Worm (Caenorhabditis elegans): ENCODE data around the gene zig-2.
"Not testable (repeated sequence)": the region's sequence is repeated elsewhere in the genome, so short reads cannot be mapped to it uniquely, and the experiment has no call there.

Gene zig-2

DNA sequence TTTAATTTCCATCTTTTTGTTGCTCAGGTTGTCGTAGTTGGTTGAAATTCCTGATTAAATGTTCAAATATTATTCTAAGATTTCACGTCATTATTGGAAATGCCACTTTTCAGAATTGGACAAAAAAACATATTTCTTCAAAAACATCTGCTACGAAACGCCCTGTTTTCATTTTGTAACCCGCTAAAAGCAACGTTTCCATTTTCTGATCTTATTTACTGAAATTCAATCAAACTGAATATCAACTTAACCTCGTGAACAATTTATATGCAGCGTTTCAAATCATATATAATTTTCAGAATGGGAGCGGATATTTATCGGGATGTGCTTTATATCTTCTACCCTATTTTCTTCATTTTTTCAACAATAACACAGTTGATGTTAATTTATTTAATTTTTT, 17.8 kb downstream of the zig-2 start, which contains the start of gene srd-40:
TSS of gene srd-40 (plus strand) at position 301 of the 400 bp plus-strand sequence.
- TF ChIP-seq sea-1 (GFP tag; conservative IDR thresholded peaks at IDR 0.05), result no peak
- TF ChIP-seq B0310.2 (tag; optimal IDR thresholded peaks at IDR 0.05), result no peak

DNA sequence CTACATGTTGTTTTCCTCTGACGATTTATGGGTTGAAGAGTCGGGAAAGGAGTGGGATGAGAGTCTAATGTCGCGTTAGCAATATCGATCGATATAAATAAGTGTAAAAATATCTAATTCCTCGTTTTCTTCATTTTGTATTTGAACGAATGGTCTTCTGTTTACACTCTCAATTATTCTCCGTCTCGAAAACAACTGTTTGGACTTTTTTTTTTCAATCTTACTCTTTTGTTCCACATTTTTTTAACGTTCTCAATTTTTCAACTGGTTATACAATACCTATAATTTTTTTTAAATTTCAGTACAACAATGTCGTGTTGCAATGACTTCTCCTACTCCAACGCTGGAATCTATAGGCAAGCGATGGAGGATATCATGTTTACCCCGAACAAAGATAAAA, 19.9 kb downstream of the zig-2 start, which contains the start of gene F17A2.13:
TSS of gene F17A2.13 (plus strand) at position 301 of the 400 bp plus-strand sequence.
- TF ChIP-seq aly-1 (tag; optimal IDR thresholded peaks at IDR 0.05), result no peak
- no peak for TF ChIP-seq tra-4 (tag; optimal IDR thresholded peaks at IDR 0.05)
- no peak for TF ChIP-seq ets-7 (tag; optimal IDR thresholded peaks at IDR 0.05)
- no peak for TF ChIP-seq B0310.2 (tag; optimal IDR thresholded peaks at IDR 0.05)
- TF ChIP-seq hmg-4 (GFP tag; optimal IDR thresholded peaks at IDR 0.05), result no peak
- no peak for TF ChIP-seq flt-1 (GFP tag; IDR thresholded peaks at IDR 0.05)
- no peak for TF ChIP-seq pes-1 (GFP tag; IDR thresholded peaks at IDR 0.05)
- TF ChIP-seq hmbx-1 (tag; optimal IDR thresholded peaks at IDR 0.05), result no peak
- TF ChIP-seq hnd-1 (tag; optimal IDR thresholded peaks at IDR 0.05), result no peak
- TF ChIP-seq ceh-36 (tag; optimal IDR thresholded peaks at IDR 0.05), result no peak
- TF ChIP-seq tbx-11 (GFP tag; IDR thresholded peaks at IDR 0.05), result no peak
- TF ChIP-seq ceh-13 (GFP tag; optimal IDR thresholded peaks at IDR 0.05), result no peak
- no peak for TF ChIP-seq tbx-37 (GFP tag; conservative IDR thresholded peaks at IDR 0.05)
- no peak for TF ChIP-seq F13C5.2 (tag; optimal IDR thresholded peaks at IDR 0.05)
- no peak for TF ChIP-seq scrt-1 (GFP tag; IDR thresholded peaks at IDR 0.05)
- TF ChIP-seq ama-1 (optimal IDR thresholded peaks at IDR 0.05), result no peak
- TF ChIP-seq sea-1 (GFP tag; conservative IDR thresholded peaks at IDR 0.05), result no peak

DNA sequence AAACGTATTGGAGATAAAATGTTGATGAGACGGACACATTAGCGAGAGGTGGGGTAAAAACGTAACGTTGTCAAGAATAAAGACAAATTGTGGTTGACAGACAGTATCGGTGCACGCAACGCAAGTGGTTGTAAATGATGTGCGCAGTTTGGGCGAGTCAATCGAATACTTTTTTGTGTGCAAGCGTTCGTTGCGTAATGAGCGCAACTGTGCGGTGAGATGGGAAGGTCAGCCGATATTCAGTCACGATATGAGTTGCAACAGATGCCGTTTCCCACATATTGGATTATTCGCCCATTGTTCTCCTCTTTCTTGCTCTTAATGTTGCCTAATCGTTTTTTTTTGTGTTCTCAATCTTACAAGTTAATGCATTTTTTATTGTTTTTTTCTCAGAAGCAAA, 20.5 kb downstream of the zig-2 start, which contains the start of gene ceh-40:
TSS of gene ceh-40 (minus strand) at position 41 of the 400 bp plus-strand sequence.
- TF ChIP-seq ceh-13 (GFP tag; optimal IDR thresholded peaks at IDR 0.05) (no peak), tra-4 (tag; optimal IDR thresholded peaks at IDR 0.05) (no peak), scrt-1 (GFP tag; IDR thresholded peaks at IDR 0.05) (no peak), B0310.2 (tag; optimal IDR thresholded peaks at IDR 0.05) (no peak), ama-1 (optimal IDR thresholded peaks at IDR 0.05) (no peak), ets-7 (tag; optimal IDR thresholded peaks at IDR 0.05) (no peak), sea-1 (GFP tag; conservative IDR thresholded peaks at IDR 0.05) (no peak; the same call in 1 of the 2 replicates), hnd-1 (tag; optimal IDR thresholded peaks at IDR 0.05) (no peak), pes-1 (GFP tag; IDR thresholded peaks at IDR 0.05) (no peak), hmg-4 (GFP tag; optimal IDR thresholded peaks at IDR 0.05) (no peak), hmbx-1 (tag; optimal IDR thresholded peaks at IDR 0.05) (no peak), F13C5.2 (tag; optimal IDR thresholded peaks at IDR 0.05) (no peak), tbx-37 (GFP tag; conservative IDR thresholded peaks at IDR 0.05) (no peak)

ce11 chrX:12317560-12317959, 23.7 kb downstream of the zig-2 start:
- TF ChIP-seq pes-1 (GFP tag; IDR thresholded peaks at IDR 0.05), result no peak

DNA sequence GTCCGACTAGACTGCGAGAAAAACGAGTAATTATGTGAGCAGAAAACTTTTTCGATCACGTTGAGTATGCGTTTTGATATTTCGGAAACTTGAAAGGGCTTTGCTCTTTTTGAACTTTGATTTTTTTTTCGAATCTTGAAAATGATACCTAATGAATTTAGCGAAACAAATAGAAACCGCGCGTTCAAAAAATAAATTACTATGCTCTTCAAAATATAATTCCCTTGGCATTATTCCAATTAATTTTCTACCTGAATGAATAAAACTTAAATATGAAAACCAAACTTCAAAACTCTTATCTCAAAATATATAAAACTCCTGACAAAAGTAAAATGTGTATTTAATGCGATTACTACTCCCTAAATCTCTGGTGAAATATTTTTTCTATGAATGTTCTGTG, 26.0 kb downstream of the zig-2 start, which contains the start of gene xtr-2:
TSS of gene xtr-2 (plus strand) at position 301 of the 400 bp plus-strand sequence.
- no peak for TF ChIP-seq flt-1 (GFP tag; IDR thresholded peaks at IDR 0.05)
- no peak for TF ChIP-seq hmbx-1 (tag; optimal IDR thresholded peaks at IDR 0.05)
- TF ChIP-seq tra-4 (tag; optimal IDR thresholded peaks at IDR 0.05), result no peak
- no peak for TF ChIP-seq sea-1 (GFP tag; conservative IDR thresholded peaks at IDR 0.05)
- TF ChIP-seq hmg-4 (GFP tag; optimal IDR thresholded peaks at IDR 0.05), result no peak
- no peak for TF ChIP-seq tbx-37 (GFP tag; conservative IDR thresholded peaks at IDR 0.05)
- no peak for TF ChIP-seq hnd-1 (tag; optimal IDR thresholded peaks at IDR 0.05)
- TF ChIP-seq ama-1 (optimal IDR thresholded peaks at IDR 0.05), result no peak
- no peak for TF ChIP-seq ceh-13 (GFP tag; optimal IDR thresholded peaks at IDR 0.05)
- no peak for TF ChIP-seq tbx-11 (GFP tag; IDR thresholded peaks at IDR 0.05)
- no peak for TF ChIP-seq F13C5.2 (tag; optimal IDR thresholded peaks at IDR 0.05)
- no peak for TF ChIP-seq ets-7 (tag; optimal IDR thresholded peaks at IDR 0.05)
- no peak for TF ChIP-seq scrt-1 (GFP tag; IDR thresholded peaks at IDR 0.05)
- TF ChIP-seq ceh-36 (tag; optimal IDR thresholded peaks at IDR 0.05), result no peak

ce11 chrX:12314395-12314794, 26.8 kb downstream of the zig-2 start:
- TF ChIP-seq ets-7 (tag; optimal IDR thresholded peaks at IDR 0.05) (no peak), sea-1 (GFP tag; conservative IDR thresholded peaks at IDR 0.05) (no peak), pes-1 (GFP tag; IDR thresholded peaks at IDR 0.05) (no peak), tra-4 (tag; optimal IDR thresholded peaks at IDR 0.05) (no peak), ceh-36 (tag; optimal IDR thresholded peaks at IDR 0.05) (no peak), F13C5.2 (tag; optimal IDR thresholded peaks at IDR 0.05) (no peak), tbx-37 (GFP tag; conservative IDR thresholded peaks at IDR 0.05) (no peak), hnd-1 (tag; optimal IDR thresholded peaks at IDR 0.05) (no peak), hmg-4 (GFP tag; optimal IDR thresholded peaks at IDR 0.05) (no peak), tbx-11 (GFP tag; IDR thresholded peaks at IDR 0.05) (no peak), hmbx-1 (tag; optimal IDR thresholded peaks at IDR 0.05) (no peak), flt-1 (GFP tag; IDR thresholded peaks at IDR 0.05) (no peak), aly-1 (tag; optimal IDR thresholded peaks at IDR 0.05) (no peak), scrt-1 (GFP tag; IDR thresholded peaks at IDR 0.05) (no peak), ceh-13 (GFP tag; optimal IDR thresholded peaks at IDR 0.05) (no peak)

ce11 chrX:12313779-12314178, 27.5 kb downstream of the zig-2 start:
- TF ChIP-seq ceh-36 (tag; optimal IDR thresholded peaks at IDR 0.05) (no peak), ama-1 (optimal IDR thresholded peaks at IDR 0.05) (no peak), ets-7 (tag; optimal IDR thresholded peaks at IDR 0.05) (no peak), tbx-11 (GFP tag; IDR thresholded peaks at IDR 0.05) (no peak), tbx-37 (GFP tag; conservative IDR thresholded peaks at IDR 0.05) (no peak)

- TF ChIP-seq flt-1 (GFP tag; IDR thresholded peaks at IDR 0.05); scrt-1 (GFP tag; IDR thresholded peaks at IDR 0.05); aly-1 (tag; optimal IDR thresholded peaks at IDR 0.05): not testable (repeated sequence)
Measured at ce11 chrX:12308045-12308499, 33.2 kb downstream of the zig-2 start, which contains the start of gene F17A2.16. Gene F17A2.16 (plus strand): TSS chrX:12308449.

Data from whole organism, early embryonic.